Fruit fly (Drosophila melanogaster) whole organism, embryonic: ENCODE measurements around the gene Zdhhc8.

Experiments
- Atf-2 ChIP-seq: fragments of 200-800 bp; sonication (Bioruptor generic); optimal IDR thresholded peaks from 2 replicates; lab custom pipeline; 2016; ENCODE audit warnings: missing biosample characterization, missing genetic modification characterization
- B-H1 ChIP-seq: fragments of 200-800 bp; sonication (Bioruptor generic); IDR thresholded peaks from 3 replicates; pipeline ENCODE4 v1.3.6; 2022; ENCODE audit warnings: missing biosample characterization, missing genetic modification characterization
- Bdp1 ChIP-seq: fragments of 200-800 bp; sonication (Bioruptor generic); optimal IDR thresholded peaks from 3 replicates; lab custom pipeline; 2016; ENCODE audit warnings: missing biosample characterization, missing genetic modification characterization
- CG10209 ChIP-seq: fragments of 200-800 bp; sonication (Bioruptor generic); optimal IDR thresholded peaks from 3 replicates; lab custom pipeline; 2017; ENCODE audit warnings: missing biosample characterization, mild to moderate bottlenecking, missing genetic modification characterization, missing genetic modification reagents
- CG11093 ChIP-seq: fragments of 200-800 bp; sonication (Bioruptor generic); IDR thresholded peaks from 3 replicates; pipeline ENCODE4 v1.3.6; 2022; ENCODE audit warnings: missing biosample characterization, missing genetic modification characterization
- CG11695 ChIP-seq: fragments of 200-800 bp; sonication (Bioruptor generic); IDR thresholded peaks from 3 replicates; pipeline ENCODE4 v1.3.6; 2022; ENCODE audit warnings: missing biosample characterization, missing genetic modification characterization
- CG11723 ChIP-seq: fragments of 200-800 bp; sonication (Bioruptor generic); optimal IDR thresholded peaks from 2 replicates; lab custom pipeline; 2017; ENCODE audit warnings: missing biosample characterization, mild to moderate bottlenecking, missing genetic modification characterization
- CG12236 ChIP-seq: fragments of 200-800 bp; sonication (Bioruptor generic); optimal IDR thresholded peaks from 2 replicates; lab custom pipeline; 2016; ENCODE audit warnings: missing biosample characterization, missing genetic modification characterization
- CG12744 ChIP-seq: fragments of 200-800 bp; sonication (Bioruptor generic); optimal IDR thresholded peaks from 2 replicates; lab custom pipeline; 2016; ENCODE audit warnings: missing biosample characterization, missing genetic modification characterization
- CG12769 ChIP-seq: fragments of 200-800 bp; sonication (Bioruptor generic); optimal IDR thresholded peaks from 2 replicates; lab custom pipeline; 2019; ENCODE audit warnings: missing biosample characterization, mild to moderate bottlenecking, missing genetic modification characterization, moderate library complexity
- CG13287 ChIP-seq: fragments of 200-800 bp; sonication (Bioruptor generic); IDR thresholded peaks from 2 replicates; pipeline ENCODE4 v1.3.6; 2022; ENCODE audit warnings: missing biosample characterization, missing genetic modification characterization; ENCODE audit not compliant: partially characterized antibody
- CG15514 ChIP-seq: fragments of 200-800 bp; sonication (Bioruptor generic); optimal IDR thresholded peaks from 3 replicates; lab custom pipeline; 2017; ENCODE audit warnings: missing biosample characterization, missing genetic modification characterization, mild to moderate bottlenecking, moderate library complexity, missing genetic modification reagents
- CG17568 ChIP-seq: fragments of 200-800 bp; sonication (Bioruptor generic); optimal IDR thresholded peaks from 2 replicates; lab custom pipeline; 2018; ENCODE audit warnings: missing biosample characterization, mild to moderate bottlenecking, missing genetic modification characterization, moderate library complexity
- CG17912 ChIP-seq: fragments of 200-800 bp; sonication (Bioruptor generic); optimal IDR thresholded peaks from 2 replicates; lab custom pipeline; 2018; ENCODE audit warnings: missing biosample characterization, mild to moderate bottlenecking, missing genetic modification characterization
- CG2120 ChIP-seq: fragments of 200-800 bp; sonication (Bioruptor generic); optimal IDR thresholded peaks from 3 replicates; lab custom pipeline; 2016; ENCODE audit warnings: missing biosample characterization, missing genetic modification characterization
- CG2889 ChIP-seq: fragments of 200-800 bp; sonication (Bioruptor generic); IDR thresholded peaks from 3 replicates; pipeline ENCODE4 v1.3.6; 2022; ENCODE audit warnings: missing biosample characterization, missing genetic modification characterization
- CG31388 ChIP-seq: fragments of 200-800 bp; sonication (Bioruptor generic); optimal IDR thresholded peaks from 2 replicates; lab custom pipeline; 2016; ENCODE audit warnings: missing biosample characterization, missing genetic modification characterization
- CG34224 ChIP-seq: fragments of 200-800 bp; sonication (Bioruptor generic); IDR thresholded peaks from 3 replicates; pipeline ENCODE4 v1.3.6; 2022; ENCODE audit warnings: missing biosample characterization, missing genetic modification characterization; ENCODE audit not compliant: partially characterized antibody
- CG34422 ChIP-seq: fragments of 200-800 bp; sonication (Bioruptor generic); IDR thresholded peaks from 3 replicates; pipeline ENCODE4 v1.3.6; 2022; ENCODE audit warnings: missing biosample characterization, missing genetic modification characterization
- CG4617 ChIP-seq: fragments of 200-800 bp; sonication (Bioruptor generic); optimal IDR thresholded peaks from 3 replicates; lab custom pipeline; 2016; ENCODE audit warnings: missing biosample characterization, missing genetic modification characterization, borderline replicate concordance
- CG4854 ChIP-seq: fragments of 200-800 bp; sonication (Bioruptor generic); optimal IDR thresholded peaks from 2 replicates; lab custom pipeline; 2016; ENCODE audit warnings: missing biosample characterization, missing genetic modification characterization, inconsistent platforms
- CG7372 ChIP-seq: fragments of 200-800 bp; sonication (Bioruptor generic); IDR thresholded peaks from 2 replicates; pipeline ENCODE4 v1.3.6; 2022; ENCODE audit warnings: missing biosample characterization, missing genetic modification characterization
- CG7786 ChIP-seq: fragments of 200-800 bp; sonication (Bioruptor generic); optimal IDR thresholded peaks from 2 replicates; lab custom pipeline; 2016; ENCODE audit warnings: missing biosample characterization, missing genetic modification characterization
- CG9437 ChIP-seq: fragments of 200-800 bp; sonication (Bioruptor generic); optimal IDR thresholded peaks from 2 replicates; lab custom pipeline; 2018; ENCODE audit warnings: missing biosample characterization, mild to moderate bottlenecking, missing genetic modification characterization
- CG9817 ChIP-seq: fragments of 200-800 bp; sonication (Bioruptor generic); optimal IDR thresholded peaks from 2 replicates; lab custom pipeline; 2018; ENCODE audit warnings: missing biosample characterization, mild to moderate bottlenecking, missing genetic modification characterization, moderate library complexity
- CG9932 ChIP-seq: fragments of 200-800 bp; sonication (Bioruptor generic); IDR thresholded peaks from 2 replicates; pipeline ENCODE4 v1.3.6; 2022; ENCODE audit warnings: missing biosample characterization, missing genetic modification characterization
- E2f2 ChIP-seq: fragments of 200-800 bp; sonication (Bioruptor generic); IDR thresholded peaks from 2 replicates; pipeline ENCODE4 v1.3.6; 2022; ENCODE audit warnings: missing biosample characterization, missing genetic modification characterization
- HLH4C ChIP-seq: fragments of 200-800 bp; sonication (Bioruptor generic); IDR thresholded peaks from 3 replicates; pipeline ENCODE4 v1.3.6; 2022; ENCODE audit warnings: missing biosample characterization, missing genetic modification characterization; ENCODE audit not compliant: partially characterized antibody
- Hmx ChIP-seq: fragments of 200-800 bp; sonication (Bioruptor generic); optimal IDR thresholded peaks from 2 replicates; lab custom pipeline; 2016; ENCODE audit warnings: missing biosample characterization, missing genetic modification characterization
- Hsf ChIP-seq: fragments of 200-800 bp; sonication (Bioruptor generic); optimal IDR thresholded peaks from 3 replicates; lab custom pipeline; 2016; ENCODE audit warnings: missing biosample characterization, missing genetic modification characterization
- Meics ChIP-seq: fragments of 200-800 bp; sonication (Bioruptor generic); optimal IDR thresholded peaks from 2 replicates; lab custom pipeline; 2017; ENCODE audit warnings: missing biosample characterization, mild to moderate bottlenecking, missing genetic modification characterization
- NC2α ChIP-seq: fragments of 200-800 bp; sonication (Bioruptor generic); optimal IDR thresholded peaks from 2 replicates; lab custom pipeline; 2016; ENCODE audit warnings: missing biosample characterization, missing genetic modification characterization
- NFAT ChIP-seq: fragments of 200-800 bp; sonication (Bioruptor generic); IDR thresholded peaks from 2 replicates; pipeline ENCODE4 v1.3.6; 2022; ENCODE audit warnings: missing biosample characterization, missing genetic modification characterization
- Sox102F ChIP-seq: fragments of 200-800 bp; sonication (Bioruptor generic); optimal IDR thresholded peaks from 2 replicates; lab custom pipeline; 2018; ENCODE audit warnings: missing biosample characterization, mild to moderate bottlenecking, missing genetic modification characterization, moderate library complexity
- Sry-δ ChIP-seq: fragments of 200-800 bp; sonication (Bioruptor generic); optimal IDR thresholded peaks from 2 replicates; lab custom pipeline; 2016; ENCODE audit warnings: missing biosample characterization, missing genetic modification characterization
- Vsx1 ChIP-seq: fragments of 200-800 bp; sonication (Bioruptor generic); optimal IDR thresholded peaks from 2 replicates; lab custom pipeline; 2017; ENCODE audit warnings: missing biosample characterization, mild to moderate bottlenecking, missing genetic modification characterization, missing genetic modification reagents
- ara ChIP-seq: fragments of 200-800 bp; sonication (Bioruptor generic); IDR thresholded peaks from 2 replicates; pipeline ENCODE4 v1.3.6; 2022; ENCODE audit warnings: missing biosample characterization, missing genetic modification characterization
- caup ChIP-seq: fragments of 200-800 bp; sonication (Bioruptor generic); optimal IDR thresholded peaks from 3 replicates; lab custom pipeline; 2017; ENCODE audit warnings: missing biosample characterization, mild to moderate bottlenecking, missing genetic modification characterization, moderate library complexity; ENCODE audit not compliant: severe bottlenecking
- crp ChIP-seq, 2 experiments: fragments of 200-800 bp; sonication (Bioruptor generic); optimal IDR thresholded peaks; 2 replicates in 1 of 2; 3 replicates in 1 of 2; lab custom pipeline; 2017; ENCODE audit warnings: missing biosample characterization in 2 of 2, missing genetic modification characterization in 2 of 2, mild to moderate bottlenecking in 1 of 2, moderate library complexity in 1 of 2
- fu2 ChIP-seq: fragments of 200-800 bp; sonication (Bioruptor generic); optimal IDR thresholded peaks from 2 replicates; lab custom pipeline; 2016; ENCODE audit warnings: missing biosample characterization, missing genetic modification characterization
- inv ChIP-seq: fragments of 200-800 bp; sonication (Bioruptor generic); IDR thresholded peaks from 2 replicates; pipeline ENCODE4 v1.3.6; 2022; ENCODE audit warnings: missing biosample characterization, missing genetic modification characterization; ENCODE audit not compliant: partially characterized antibody
- nau ChIP-seq: fragments of 200-800 bp; sonication (Bioruptor generic); optimal IDR thresholded peaks from 3 replicates; lab custom pipeline; 2017; ENCODE audit warnings: missing biosample characterization, mild to moderate bottlenecking, missing genetic modification characterization, missing genetic modification reagents
- nmo ChIP-seq: fragments of 200-800 bp; sonication (Bioruptor generic); optimal IDR thresholded peaks from 2 replicates; lab custom pipeline; 2018; ENCODE audit warnings: missing biosample characterization, mild to moderate bottlenecking, missing genetic modification characterization, moderate library complexity
- p53 ChIP-seq: fragments of 200-800 bp; sonication (Bioruptor generic); optimal IDR thresholded peaks from 2 replicates; lab custom pipeline; 2016; ENCODE audit warnings: missing biosample characterization, missing genetic modification characterization
- pfk ChIP-seq: fragments of 200-800 bp; sonication (Bioruptor generic); optimal IDR thresholded peaks from 2 replicates; lab custom pipeline; 2018; ENCODE audit warnings: missing biosample characterization, mild to moderate bottlenecking, missing genetic modification characterization, moderate library complexity
- sima ChIP-seq: fragments of 200-800 bp; sonication (Bioruptor generic); optimal IDR thresholded peaks from 2 replicates; lab custom pipeline; 2016; ENCODE audit warnings: missing biosample characterization, missing genetic modification characterization
- usp ChIP-seq: fragments of >200 bp; optimal IDR thresholded peaks from 2 replicates; lab custom pipeline; 2017; ENCODE audit warnings: missing biosample characterization, missing genetic modification characterization

The Zdhhc8 gene

dm6 chrX:9343480-9344477 is 12.2 kb downstream of the Zdhhc8 start (continued):
- no peak for TF ChIP-seq CG13287
- TF ChIP-seq CG7372 (GFP tag; lab: Robert Waterston, UW) = peak; percentile 62; the same call in 1 of the 2 replicates
- no peak for TF ChIP-seq crp (GFP tag; optimal IDR thresholded peaks at IDR 0.05; lab: Kevin White, UChicago)
- TF ChIP-seq CG34224 (GFP tag; lab: Robert Waterston, UW) = no peak
- peak; percentile 38 for TF ChIP-seq E2f2
- TF ChIP-seq NFAT (GFP tag; lab: Robert Waterston, UW) = peak; percentile 80
- TF ChIP-seq pfk (GFP tag; lab: Kevin White, UChicago) = no peak
- peak; percentile 77 for TF ChIP-seq caup
- TF ChIP-seq fu2 (GFP tag; lab: Kevin White, UChicago) = peak; percentile 47
- TF ChIP-seq CG2889 (GFP tag; lab: Robert Waterston, UW) = peak; percentile 86
- TF ChIP-seq CG10209 (GFP tag; lab: Kevin White, UChicago) = peak; percentile 59
- no peak for TF ChIP-seq HLH4C
- no peak for TF ChIP-seq inv (GFP tag; lab: Robert Waterston, UW)
- TF ChIP-seq CG4617 (GFP tag; lab: Kevin White, UChicago) = no peak
- peak; percentile 9 for TF ChIP-seq CG11723
- TF ChIP-seq CG15514 (GFP tag; lab: Kevin White, UChicago) = peak; percentile 76
- peak; percentile 2 for TF ChIP-seq Sry-δ (GFP tag; lab: Kevin White, UChicago)
- peak; percentile 48 for TF ChIP-seq CG4854
- TF ChIP-seq CG9932 (GFP tag; lab: Robert Waterston, UW) = peak; percentile 79
- peak; percentile 45; the same call in 1 of the 3 replicates for TF ChIP-seq B-H1
- TF ChIP-seq nau = no peak
- peak; percentile 81 for TF ChIP-seq CG2120 (GFP tag; lab: Kevin White, UChicago)
- peak; percentile 77 for TF ChIP-seq Meics (GFP tag; lab: Kevin White, UChicago)
- TF ChIP-seq Hmx (GFP tag; lab: Kevin White, UChicago) = peak; percentile 31
- no peak for TF ChIP-seq CG12236 (GFP tag; lab: Kevin White, UChicago)
- no peak for TF ChIP-seq CG9437 (GFP tag; lab: Kevin White, UChicago)
- TF ChIP-seq Bdp1 = no peak
- TF ChIP-seq CG31388 (GFP tag; lab: Kevin White, UChicago) = no peak
- peak; percentile 53 for TF ChIP-seq Hsf (GFP tag; lab: Kevin White, UChicago)
- peak; percentile 41; the same call in 1 of the 3 replicates for TF ChIP-seq CG11695 (GFP tag; lab: Robert Waterston, UW)
- TF ChIP-seq CG12769 (tag; lab: Kevin White, UChicago) = peak; percentile 89
- TF ChIP-seq ara = peak; percentile 54
- peak; percentile 72 for TF ChIP-seq CG9817 (tag; lab: Kevin White, UChicago)
- TF ChIP-seq CG17568 (GFP tag; lab: Kevin White, UChicago) = peak; percentile 52
- TF ChIP-seq sima = no peak
- TF ChIP-seq CG12744 (GFP tag; lab: Kevin White, UChicago) = no peak
- no peak for TF ChIP-seq CG11093 (GFP tag; lab: Robert Waterston, UW)
- no peak for TF ChIP-seq p53 (GFP tag; lab: Kevin White, UChicago)
- no peak for TF ChIP-seq Vsx1 (GFP tag; lab: Kevin White, UChicago)
- TF ChIP-seq CG17912 = no peak
- TF ChIP-seq nmo (GFP tag; lab: Kevin White, UChicago) = peak; percentile 27
- no peak for TF ChIP-seq usp (GFP tag; lab: Kevin White, UChicago)
- peak; percentile 65 for TF ChIP-seq Sox102F (GFP tag; lab: Kevin White, UChicago)
- TF ChIP-seq Atf-2 (GFP tag; lab: Kevin White, UChicago) = peak; percentile 43
- peak; percentile 72 for TF ChIP-seq CG7786
- TF ChIP-seq NC2α (GFP tag; lab: Kevin White, UChicago) = no peak
- peak; percentile 65; the same call in 1 of the 3 replicates for TF ChIP-seq CG34422
